Worm (Caenorhabditis elegans) whole organism, late embryonic: Measurements from ENCODE around the gene T28D6.5.
A peak's percentile ranks its signal among the peaks of the same experiment; 100 is the strongest.

Experiments
- C38D4.7 ChIP-seq: fragments of 200-800 bp; sonication (Bioruptor generic); optimal IDR thresholded peaks from 2 replicates; lab custom pipeline; 2018; ENCODE audit warnings: mild to moderate bottlenecking, missing genetic modification characterization, moderate library complexity, missing compliant biosample characterization
- T23F11.4 ChIP-seq: fragments of 200-800 bp; sonication (Bioruptor generic); optimal IDR thresholded peaks from 2 replicates; lab custom pipeline; 2018; ENCODE audit warnings: mild to moderate bottlenecking, missing genetic modification characterization, missing compliant biosample characterization
- ceh-14 ChIP-seq: sonication (generic microtip); optimal IDR thresholded peaks from 2 replicates; lab custom pipeline; 2016; ENCODE audit warnings: missing genotype, missing genetic modification characterization, missing compliant biosample characterization
- ceh-22 ChIP-seq: sonication (generic microtip); optimal IDR thresholded peaks from 2 replicates; lab custom pipeline; 2017; ENCODE audit warnings: missing biosample characterization, missing genetic modification characterization
- ceh-30 ChIP-seq: fragments of 150-350 bp; optimal IDR thresholded peaks from 2 replicates; lab custom pipeline; 2014; ENCODE audit warnings: missing biosample characterization, missing genetic modification characterization
- ceh-31 ChIP-seq: sonication (generic microtip); optimal IDR thresholded peaks from 2 replicates; lab custom pipeline; 2016; ENCODE audit warnings: missing genetic modification characterization, missing compliant biosample characterization
- ceh-9 ChIP-seq: sonication (generic microtip); optimal IDR thresholded peaks from 2 replicates; lab custom pipeline; 2016; ENCODE audit warnings: mild to moderate bottlenecking, missing genetic modification characterization, inconsistent platforms, missing compliant biosample characterization
- gmeb-2 ChIP-seq: sonication (generic microtip); optimal IDR thresholded peaks from 2 replicates; lab custom pipeline; 2016; ENCODE audit warnings: missing genetic modification characterization, inconsistent platforms, missing compliant biosample characterization
- hlh-6 ChIP-seq: sonication (generic microtip); optimal IDR thresholded peaks from 2 replicates; lab custom pipeline; 2016; ENCODE audit warnings: missing genotype, missing genetic modification characterization, missing compliant biosample characterization
- odd-2 ChIP-seq: sonication (generic microtip); optimal IDR thresholded peaks from 2 replicates; lab custom pipeline; 2017; ENCODE audit warnings: antibody characterized with exemption, mild to moderate bottlenecking, missing genetic modification characterization, missing compliant biosample characterization
- ref-2 ChIP-seq: sonication (generic microtip); optimal IDR thresholded peaks from 2 replicates; lab custom pipeline; 2016; ENCODE audit warnings: missing genetic modification characterization, missing compliant biosample characterization
- rnt-1 ChIP-seq: sonication (generic microtip); optimal IDR thresholded peaks from 2 replicates; lab custom pipeline; 2016; ENCODE audit warnings: missing genetic modification characterization, missing compliant biosample characterization
- syd-9 ChIP-seq: sonication (generic microtip); optimal IDR thresholded peaks from 2 replicates; lab custom pipeline; 2016; ENCODE audit warnings: mild to moderate bottlenecking, missing genetic modification characterization, moderate library complexity, missing compliant biosample characterization
- unc-42 ChIP-seq: sonication (generic microtip); optimal IDR thresholded peaks from 2 replicates; lab custom pipeline; 2016; ENCODE audit warnings: missing genotype, missing genetic modification characterization, missing compliant biosample characterization

Gene T28D6.5

DNA sequence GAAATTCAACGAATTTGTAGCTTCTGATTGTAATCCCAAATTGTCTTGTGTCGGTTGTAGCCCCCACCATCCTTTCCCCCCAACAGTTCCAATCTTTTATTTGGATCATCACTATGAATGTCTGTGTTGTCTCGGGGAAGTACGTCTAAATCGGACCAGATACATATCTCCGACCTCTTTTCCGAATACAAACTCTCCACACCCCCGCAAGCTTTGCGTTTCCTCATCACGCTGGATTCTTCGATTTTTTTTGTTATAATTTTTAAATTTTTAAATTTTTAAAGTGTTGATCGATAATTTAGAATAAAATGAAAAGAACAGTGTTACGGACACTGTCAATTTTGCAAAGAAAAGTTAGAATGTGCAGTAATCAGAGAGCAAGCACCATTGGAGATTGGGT lies 48.4 kb downstream of the T28D6.5 start, which contains the start of gene subs-4:
Gene subs-4 (plus strand): TSS at position 301 of the 400 bp plus-strand sequence.
- TF ChIP-seq ceh-22 (tag; lab: Kevin White, UChicago): no peak
- no peak for TF ChIP-seq rnt-1 (tag; lab: Kevin White, UChicago)

- TF ChIP-seq ceh-30 (no peak), ceh-9 (tag; lab: Kevin White, UChicago) (no peak), gmeb-2 (tag; lab: Kevin White, UChicago) (no peak), ceh-14 (tag; lab: Kevin White, UChicago) (no peak), odd-2 (no peak), hlh-6 (tag; lab: Kevin White, UChicago) (no peak), C38D4.7 (no peak), ref-2 (tag; lab: Kevin White, UChicago) (no peak), T23F11.4 (no peak), ceh-31 (tag; lab: Kevin White, UChicago) (no peak)
- TF ChIP-seq, all 69 proteins: peak for 0
These were observed 55.9 kb downstream of the T28D6.5 start for ce11 chrIII:11389384-11389783.

ce11 chrIII:11390832-11391231 lies 57.4 kb downstream of the T28D6.5 start:
- TF ChIP-seq syd-9 (tag; lab: Kevin White, UChicago): no peak
- TF ChIP-seq unc-42 (tag; lab: Kevin White, UChicago): peak; percentile 59
